Worm (Caenorhabditis elegans) whole organism, L4/young adult: Measurements from ENCODE around the gene M79.2.

ENCODE experiments used
- dao-5 ChIP-seq: sonication (generic microtip); optimal IDR thresholded peaks from 2 replicates; lab custom pipeline; 2016; ENCODE audit warnings: missing genotype, missing genetic modification characterization, moderate library complexity, missing compliant biosample characterization
- him-1 ChIP-seq: sonication (generic microtip); optimal IDR thresholded peaks from 2 replicates; lab custom pipeline; 2016; ENCODE audit warnings: missing genotype, missing genetic modification reagents, missing genetic modification characterization, missing compliant biosample characterization

- TF ChIP-seq him-1 (tag; lab: Kevin White, UChicago) (no peak), dao-5 (tag; lab: Kevin White, UChicago) (no peak)
Measured at ce11 chrX:10659508-10659907, 30.9 kb upstream of the M79.2 start.
